Worm (Caenorhabditis elegans): ENCODE measurements around the gene arcp-1.

The arcp-1 gene

DNA sequence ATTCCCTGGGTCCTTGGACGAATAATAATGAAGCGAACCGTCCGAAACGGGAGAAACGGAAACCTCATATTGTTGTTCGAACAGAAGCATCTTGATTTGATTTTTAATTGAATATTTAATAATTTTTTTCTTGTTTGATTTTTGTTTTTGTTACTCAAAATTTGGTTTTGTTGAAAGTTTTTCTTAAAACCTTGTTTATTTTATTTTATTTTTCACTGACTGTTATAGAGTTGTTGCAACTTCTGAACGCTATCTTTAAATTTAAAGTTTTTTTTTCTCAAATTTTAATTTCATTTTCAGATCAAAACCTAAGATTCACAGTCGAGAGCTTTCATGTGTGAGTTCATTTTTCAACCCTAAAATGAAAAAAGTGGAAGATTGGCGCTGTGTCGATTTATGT is 50.2 kb downstream of the arcp-1 start, which contains the start of gene alkb-8:
TSS of gene alkb-8 (plus strand) at position 301 of the 400 bp plus-strand sequence.
- no peak for TF ChIP-seq mep-1 (tag; optimal IDR thresholded peaks at IDR 0.05)
- TF ChIP-seq mes-2 (tag; optimal IDR thresholded peaks at IDR 0.05; ENCODE audit: poor library complexity, severe bottlenecking) = no peak
- no peak for TF ChIP-seq dve-1 (tag; optimal IDR thresholded peaks at IDR 0.05; ENCODE audit: insufficient read depth)
- no peak for TF ChIP-seq ZK337.2 (GFP tag; IDR thresholded peaks at IDR 0.05)
- no peak for TF ChIP-seq mdl-1 (tag; optimal IDR thresholded peaks at IDR 0.05)
- TF ChIP-seq egl-43 (GFP tag; IDR thresholded peaks at IDR 0.05) = no peak
- TF ChIP-seq nhr-10 (tag; optimal IDR thresholded peaks at IDR 0.05) = no peak
- TF ChIP-seq Y48G9A.11 (GFP tag; IDR thresholded peaks at IDR 0.05) = no peak
- TF ChIP-seq daf-8 (GFP tag; IDR thresholded peaks at IDR 0.05) = no peak

DNA sequence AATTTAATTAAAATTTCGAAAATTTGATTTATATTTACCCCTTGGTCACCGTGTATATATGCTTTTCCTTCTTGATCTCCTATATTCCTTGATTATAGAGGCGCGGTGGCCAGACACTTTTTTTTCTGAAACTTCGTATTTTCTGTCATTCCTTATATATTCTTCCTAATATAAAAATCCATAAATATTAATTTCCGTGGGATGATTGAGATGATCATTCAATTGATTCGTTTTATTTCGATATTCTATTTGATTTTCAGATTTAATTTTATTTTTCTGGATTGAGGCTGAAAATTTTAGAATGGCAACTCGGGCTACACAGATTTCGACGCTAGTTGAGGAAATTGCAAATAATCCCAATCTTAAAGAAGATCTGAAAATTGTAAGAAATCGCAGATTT is 52.6 kb downstream of the arcp-1 start, which contains the start of gene dph-1:
TSS of gene dph-1 (plus strand) at position 301 of the 400 bp plus-strand sequence.
- TF ChIP-seq dmd-9 (GFP tag; IDR thresholded peaks at IDR 0.05) (no peak), zag-1 (tag; optimal IDR thresholded peaks at IDR 0.05) (no peak), F26F4.8 (GFP tag; conservative IDR thresholded peaks at IDR 0.05) (no peak), lin-29 (GFP tag; IDR thresholded peaks at IDR 0.05) (no peak), dpl-1 (GFP tag; optimal IDR thresholded peaks at IDR 0.05) (no peak), lin-39 (tag; optimal IDR thresholded peaks at IDR 0.05) (no peak), lin-1 (GFP tag; IDR thresholded peaks at IDR 0.05) (no peak), fkh-10 (GFP tag; optimal IDR thresholded peaks at IDR 0.05) (no peak), pqm-1 (tag; optimal IDR thresholded peaks at IDR 0.05) (no peak), dve-1 (tag; optimal IDR thresholded peaks at IDR 0.05; ENCODE audit: insufficient read depth) (no peak), aly-2 (tag; optimal IDR thresholded peaks at IDR 0.05) (no peak), mxl-2 (GFP tag; conservative IDR thresholded peaks at IDR 0.05) (no peak), lsy-2 (tag; optimal IDR thresholded peaks at IDR 0.05) (no peak), nhr-28 (tag; optimal IDR thresholded peaks at IDR 0.05) (no peak), ama-1 (optimal IDR thresholded peaks at IDR 0.05) (no peak), nhr-111 (GFP tag; optimal IDR thresholded peaks at IDR 0.05) (no peak), Y105C5A.15 (GFP tag; IDR thresholded peaks at IDR 0.05) (no peak), ceh-28 (tag; optimal IDR thresholded peaks at IDR 0.05) (no peak), F49E8.2 (tag; optimal IDR thresholded peaks at IDR 0.05; ENCODE audit: borderline replicate concordance) (no peak), daf-12 (tag; optimal IDR thresholded peaks at IDR 0.05) (no peak)

DNA sequence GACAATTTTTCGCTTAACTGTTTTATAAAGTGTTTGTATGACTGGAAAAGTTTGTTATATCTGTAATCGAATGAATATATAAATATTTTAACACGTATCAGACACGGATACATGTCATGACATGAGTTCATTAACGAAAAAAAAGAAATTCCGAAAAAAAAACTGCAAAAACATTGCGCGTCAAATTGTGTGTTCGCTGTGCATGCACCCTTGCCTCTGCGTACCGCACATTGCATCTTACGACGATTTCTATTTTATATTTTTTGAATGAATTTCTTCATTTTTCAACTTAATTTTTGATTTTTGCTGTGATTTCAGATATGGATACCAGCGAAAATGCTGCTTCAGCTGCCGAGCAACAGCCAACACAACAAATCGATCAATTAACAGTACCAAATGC is 54.2 kb downstream of the arcp-1 start, which contains the start of gene wdr-5.1:
TSS of gene wdr-5.1 (plus strand) at position 319 of the 400 bp plus-strand sequence.
- no peak for TF ChIP-seq daf-16 (GFP tag; optimal IDR thresholded peaks at IDR 0.05)
- TF ChIP-seq daf-16 (tag; optimal IDR thresholded peaks at IDR 0.05) = peak; percentile 13
- TF ChIP-seq ceh-44 (GFP tag; IDR thresholded peaks at IDR 0.05) = no peak
- no peak for TF ChIP-seq rbr-2 (tag; optimal IDR thresholded peaks at IDR 0.05)
- TF ChIP-seq nhr-42 (GFP tag; IDR thresholded peaks at IDR 0.05) = no peak
- peak; percentile 16 for TF ChIP-seq hlh-30 (tag; optimal IDR thresholded peaks at IDR 0.05; ENCODE audit: insufficient read depth)
- peak; percentile 47 for TF ChIP-seq lin-38 (GFP tag; IDR thresholded peaks at IDR 0.05)
- TF ChIP-seq duxl-1 (tag; optimal IDR thresholded peaks at IDR 0.05; ENCODE audit: poor library complexity) = peak; percentile 38
- TF ChIP-seq zip-11 (GFP tag; IDR thresholded peaks at IDR 0.05) = no peak
- no peak for TF ChIP-seq unc-62 (GFP tag; optimal IDR thresholded peaks at IDR 0.05 in 1 of 2)
- TF ChIP-seq unc-62 (tag; optimal IDR thresholded peaks at IDR 0.05) = no peak
- peak; percentile 25 for TF ChIP-seq dpl-1 (GFP tag; optimal IDR thresholded peaks at IDR 0.05)
- peak; percentile 57 for TF ChIP-seq mes-2 (tag; optimal IDR thresholded peaks at IDR 0.05; ENCODE audit: poor library complexity, severe bottlenecking)
- TF ChIP-seq mep-1 (tag; optimal IDR thresholded peaks at IDR 0.05) = peak; percentile 46
- TF ChIP-seq lsy-2 (tag; optimal IDR thresholded peaks at IDR 0.05) = peak in 1 of 2 experiments; percentile 80
- TF ChIP-seq dve-1 (tag; optimal IDR thresholded peaks at IDR 0.05; ENCODE audit: insufficient read depth) = peak; percentile 23

All from whole organism, L4 larva.